Comparison of ENCODE assay signal across 4 worm cellular contexts in genomic region chrX:10555189-10555964, ce11.
A peak's percentile ranks its signal among the peaks of the same experiment; 100 is the strongest.
TF ChIP-seq lines count a peak whose summit lies in the region.

syd-2 (minus strand) TSS chrX:10555239.

TF ChIP-seq in whole organism, L2 larva, 48 proteins besides CTCF, POLR2A, EP300 and RAD21 (continues in another document):
- no peak for TF ChIP-seq ztf-1 (GFP tag; conservative IDR thresholded peaks at IDR 0.05; lab: Robert Waterston, UW)
- TF ChIP-seq nhr-23 (tag; optimal IDR thresholded peaks at IDR 0.05; lab: Kevin White, UChicago), result no peak
- peak; percentile 65 for TF ChIP-seq egl-27 (tag; optimal IDR thresholded peaks at IDR 0.05; lab: Kevin White, UChicago)
- TF ChIP-seq lsy-2 (tag; optimal IDR thresholded peaks at IDR 0.05; lab: Kevin White, UChicago), result peak; percentile 56 to 69
- peak; percentile 80 for TF ChIP-seq C34F6.9 (tag; optimal IDR thresholded peaks at IDR 0.05; lab: Kevin White, UChicago)
- no peak for TF ChIP-seq nhr-10 (tag; optimal IDR thresholded peaks at IDR 0.05; lab: Kevin White, UChicago)
- TF ChIP-seq nhr-77 (tag; optimal IDR thresholded peaks at IDR 0.05; lab: Kevin White, UChicago), result peak; percentile 20
- TF ChIP-seq ztf-11 (tag; optimal IDR thresholded peaks at IDR 0.05; lab: Kevin White, UChicago), result no peak
- peak; percentile 8 for TF ChIP-seq ceh-82 (tag; optimal IDR thresholded peaks at IDR 0.05; lab: Kevin White, UChicago)
- TF ChIP-seq fos-1 (tag; optimal IDR thresholded peaks at IDR 0.05; lab: Kevin White, UChicago), result peak; percentile 65
- TF ChIP-seq lin-11 (tag; optimal IDR thresholded peaks at IDR 0.05; lab: Kevin White, UChicago), result peak; percentile 67
- TF ChIP-seq aly-2 (tag; optimal IDR thresholded peaks at IDR 0.05; lab: Kevin White, UChicago), result no peak
- TF ChIP-seq ZK546.5 (tag; optimal IDR thresholded peaks at IDR 0.05; lab: Kevin White, UChicago), result no peak
- no peak for TF ChIP-seq dmd-4 (tag; optimal IDR thresholded peaks at IDR 0.05; lab: Kevin White, UChicago)
- peak; percentile 33 for TF ChIP-seq sma-3 (GFP tag; optimal IDR thresholded peaks at IDR 0.05; lab: Kevin White, UChicago)
- TF ChIP-seq mab-5 (tag; optimal IDR thresholded peaks at IDR 0.05; lab: Kevin White, UChicago), result peak; percentile 67
- peak; percentile 54 for TF ChIP-seq sma-9 (GFP tag; optimal IDR thresholded peaks at IDR 0.05; lab: Kevin White, UChicago)
- TF ChIP-seq sma-9 (tag; optimal IDR thresholded peaks at IDR 0.05; lab: Kevin White, UChicago), result no peak
- TF ChIP-seq ceh-16 (tag; optimal IDR thresholded peaks at IDR 0.05; lab: Kevin White, UChicago), result peak; percentile 54
- TF ChIP-seq ama-1 (optimal IDR thresholded peaks at IDR 0.05; lab: Kevin White, UChicago), result no peak
- peak; percentile 93 for TF ChIP-seq nhr-129 (tag; optimal IDR thresholded peaks at IDR 0.05; lab: Kevin White, UChicago)
- peak; percentile 18 for TF ChIP-seq nhr-6 (tag; optimal IDR thresholded peaks at IDR 0.05; lab: Kevin White, UChicago)
- TF ChIP-seq nhr-12 (tag; optimal IDR thresholded peaks at IDR 0.05; lab: Kevin White, UChicago), result no peak
- TF ChIP-seq lin-39 (tag; optimal IDR thresholded peaks at IDR 0.05; lab: Kevin White, UChicago), result peak; percentile 81

TF ChIP-seq in whole organism, L4 larva, 104 proteins besides CTCF, POLR2A, EP300 and RAD21 (continues in another document):
- TF ChIP-seq T26A8.4 (GFP tag; IDR thresholded peaks at IDR 0.05; lab: Robert Waterston, UW), result 0 out of 2 replicates have a peak, but pooled peaks have one; percentile 56
- TF ChIP-seq zip-2 (tag; optimal IDR thresholded peaks at IDR 0.05; lab: Kevin White, UChicago), result no peak
- TF ChIP-seq nhr-48 (tag; optimal IDR thresholded peaks at IDR 0.05; lab: Kevin White, UChicago), result peak; percentile 49
- peak; percentile 6 for TF ChIP-seq dve-1 (tag; optimal IDR thresholded peaks at IDR 0.05; lab: Kevin White, UChicago; ENCODE audit: insufficient read depth)
- peak; percentile 78 for TF ChIP-seq set-16 (GFP tag; IDR thresholded peaks at IDR 0.05; lab: Robert Waterston, UW)
- peak; percentile 56 for TF ChIP-seq dmd-6 (GFP tag; IDR thresholded peaks at IDR 0.05; lab: Robert Waterston, UW)
- TF ChIP-seq zag-1 (tag; optimal IDR thresholded peaks at IDR 0.05; lab: Kevin White, UChicago), result no peak
- peak in 1 of 2 experiments; percentile 46 for TF ChIP-seq daf-16 (GFP tag; optimal IDR thresholded peaks at IDR 0.05; lab: Kevin White, UChicago)
- peak; percentile 56 for TF ChIP-seq daf-16 (tag; optimal IDR thresholded peaks at IDR 0.05; lab: Kevin White, UChicago)
- TF ChIP-seq ztf-7 (tag; optimal IDR thresholded peaks at IDR 0.05; lab: Kevin White, UChicago), result peak; percentile 1
- TF ChIP-seq ceh-62 (tag; optimal IDR thresholded peaks at IDR 0.05; lab: Kevin White, UChicago), result no peak
- TF ChIP-seq nhr-10 (tag; optimal IDR thresholded peaks at IDR 0.05; lab: Kevin White, UChicago), result no peak
- TF ChIP-seq madf-5 (GFP tag; IDR thresholded peaks at IDR 0.05; lab: Robert Waterston, UW), result no peak
- peak; percentile 63 for TF ChIP-seq ceh-28 (tag; optimal IDR thresholded peaks at IDR 0.05; lab: Kevin White, UChicago)
- TF ChIP-seq hif-1 (tag; optimal IDR thresholded peaks at IDR 0.05; lab: Kevin White, UChicago), result peak in 1 of 2 experiments; percentile 42
- 0 out of 2 replicates have a peak, but pooled peaks have one; percentile 46 for TF ChIP-seq nhr-42 (GFP tag; IDR thresholded peaks at IDR 0.05; lab: Robert Waterston, UW)
- TF ChIP-seq ztf-11 (tag; optimal IDR thresholded peaks at IDR 0.05; lab: Kevin White, UChicago), result no peak
- peak; percentile 34 for TF ChIP-seq mxl-3 (GFP tag; optimal IDR thresholded peaks at IDR 0.05; lab: Kevin White, UChicago)
- peak; percentile 77 for TF ChIP-seq hmg-1.1 (GFP tag; IDR thresholded peaks at IDR 0.05; lab: Robert Waterston, UW)
- TF ChIP-seq mdl-1 (tag; optimal IDR thresholded peaks at IDR 0.05; lab: Kevin White, UChicago), result peak; percentile 57 to 84
- TF ChIP-seq ceh-20 (GFP tag; IDR thresholded peaks at IDR 0.05; lab: Robert Waterston, UW), result peak; percentile 56; the same call in 1 of the 2 replicates
- no peak for TF ChIP-seq egl-27 (tag; optimal IDR thresholded peaks at IDR 0.05; lab: Kevin White, UChicago)
- TF ChIP-seq fkh-10 (GFP tag; optimal IDR thresholded peaks at IDR 0.05; lab: Kevin White, UChicago), result peak; percentile 85

TF ChIP-seq in whole organism, late embryonic, 69 proteins besides CTCF, POLR2A, EP300 and RAD21 (continues in another document):
- peak; percentile 61 for TF ChIP-seq unc-55 (GFP tag; optimal IDR thresholded peaks at IDR 0.05; lab: Kevin White, UChicago)
- TF ChIP-seq madf-2 (tag; optimal IDR thresholded peaks at IDR 0.05; lab: Kevin White, UChicago), result peak; percentile 45
- no peak for TF ChIP-seq mec-3 (tag; optimal IDR thresholded peaks at IDR 0.05; lab: Kevin White, UChicago; ENCODE audit: borderline replicate concordance)
- TF ChIP-seq ahr-1 (tag; optimal IDR thresholded peaks at IDR 0.05; lab: Kevin White, UChicago), result peak; percentile 22
- peak; percentile 50 for TF ChIP-seq C08G9.2 (tag; optimal IDR thresholded peaks at IDR 0.05; lab: Kevin White, UChicago)
- peak; percentile 92 for TF ChIP-seq ceh-18 (tag; optimal IDR thresholded peaks at IDR 0.05; lab: Kevin White, UChicago)
- no peak for TF ChIP-seq lin-11 (tag; optimal IDR thresholded peaks at IDR 0.05; lab: Kevin White, UChicago)
- peak; percentile 34 for TF ChIP-seq sox-2 (GFP tag; IDR thresholded peaks at IDR 0.05; lab: Robert Waterston, UW)
- peak; percentile 19 for TF ChIP-seq dve-1 (tag; optimal IDR thresholded peaks at IDR 0.05; lab: Kevin White, UChicago)
- no peak for TF ChIP-seq ceh-45 (GFP tag; IDR thresholded peaks at IDR 0.05; lab: Robert Waterston, UW)
- peak; percentile 89 for TF ChIP-seq nfya-1 (tag; optimal IDR thresholded peaks at IDR 0.05; lab: Kevin White, UChicago)
- TF ChIP-seq unc-86 (tag; optimal IDR thresholded peaks at IDR 0.05; lab: Kevin White, UChicago), result no peak
- no peak for TF ChIP-seq ama-1 (optimal IDR thresholded peaks at IDR 0.05; lab: Kevin White, UChicago)
- peak; percentile 3 for TF ChIP-seq ceh-24 (tag; optimal IDR thresholded peaks at IDR 0.05; lab: Kevin White, UChicago)
- TF ChIP-seq lim-6 (tag; optimal IDR thresholded peaks at IDR 0.05; lab: Kevin White, UChicago), result no peak
- TF ChIP-seq ceh-9 (tag; optimal IDR thresholded peaks at IDR 0.05; lab: Kevin White, UChicago), result no peak
- no peak for TF ChIP-seq pha-4 (tag; optimal IDR thresholded peaks at IDR 0.05; lab: Kevin White, UChicago)
- TF ChIP-seq ceh-6 (GFP tag; optimal IDR thresholded peaks at IDR 0.05; lab: Kevin White, UChicago), result no peak
- TF ChIP-seq pros-1 (tag; optimal IDR thresholded peaks at IDR 0.05; lab: Kevin White, UChicago), result peak; percentile 60
- TF ChIP-seq ttx-3 (tag; optimal IDR thresholded peaks at IDR 0.05; lab: Kevin White, UChicago), result peak; percentile 4
- TF ChIP-seq ceh-48 (tag; optimal IDR thresholded peaks at IDR 0.05; lab: Kevin White, UChicago), result peak; percentile 73
- TF ChIP-seq hlh-15 (tag; optimal IDR thresholded peaks at IDR 0.05; lab: Kevin White, UChicago), result no peak
- no peak for TF ChIP-seq elt-4 (tag; optimal IDR thresholded peaks at IDR 0.05; lab: Kevin White, UChicago)
- no peak for TF ChIP-seq zip-5 (tag; optimal IDR thresholded peaks at IDR 0.05; lab: Kevin White, UChicago)
- TF ChIP-seq nhr-11 (tag; optimal IDR thresholded peaks at IDR 0.05; lab: Kevin White, UChicago), result no peak
- TF ChIP-seq hlh-8 (tag; optimal IDR thresholded peaks at IDR 0.05; lab: Kevin White, UChicago), result peak; percentile 33
- TF ChIP-seq unc-42 (tag; optimal IDR thresholded peaks at IDR 0.05; lab: Kevin White, UChicago), result peak; percentile 83

TF ChIP-seq in whole organism, mixed stage, embryonic, 35 proteins besides CTCF, POLR2A, EP300 and RAD21 (continues in another document):
- TF ChIP-seq unc-120 (tag; optimal IDR thresholded peaks at IDR 0.05; lab: Kevin White, UChicago; ENCODE audit: poor library complexity, severe bottlenecking) (peak; percentile 93), drap-1 (GFP tag; optimal IDR thresholded peaks at IDR 0.05; lab: Kevin White, UChicago) (peak; percentile 82), nhr-2 (tag; optimal IDR thresholded peaks at IDR 0.05; lab: Kevin White, UChicago) (peak; percentile 99), sptf-1 (tag; optimal IDR thresholded peaks at IDR 0.05; lab: Kevin White, UChicago) (peak; percentile 83), nhr-76 (tag; optimal IDR thresholded peaks at IDR 0.05; lab: Kevin White, UChicago) (no peak), nhr-28 (tag; optimal IDR thresholded peaks at IDR 0.05; lab: Kevin White, UChicago) (no peak), sem-2 (GFP tag; optimal IDR thresholded peaks at IDR 0.05; lab: Kevin White, UChicago) (peak; percentile 39), lin-32 (GFP tag; optimal IDR thresholded peaks at IDR 0.05; lab: Kevin White, UChicago) (no peak), lsy-2 (tag; optimal IDR thresholded peaks at IDR 0.05; lab: Kevin White, UChicago) (peak; percentile 15), ceh-43 (GFP tag; optimal IDR thresholded peaks at IDR 0.05; lab: Kevin White, UChicago) (no peak), blmp-1 (tag; optimal IDR thresholded peaks at IDR 0.05; lab: Kevin White, UChicago) (no peak), ces-1 (GFP tag; optimal IDR thresholded peaks at IDR 0.05; lab: Kevin White, UChicago) (peak; percentile 56), M03D4.4 (tag; optimal IDR thresholded peaks at IDR 0.05; lab: Kevin White, UChicago) (peak; percentile 62), mab-5 (tag; optimal IDR thresholded peaks at IDR 0.05; lab: Kevin White, UChicago) (no peak), ceh-83 (GFP tag; optimal IDR thresholded peaks at IDR 0.05; lab: Kevin White, UChicago) (no peak), ztf-11 (tag; optimal IDR thresholded peaks at IDR 0.05; lab: Kevin White, UChicago) (peak; percentile 64), cnd-1 (tag; optimal IDR thresholded peaks at IDR 0.05; lab: Kevin White, UChicago) (peak; percentile 81), zip-8 (tag; optimal IDR thresholded peaks at IDR 0.05; lab: Kevin White, UChicago) (no peak), bed-3 (GFP tag; optimal IDR thresholded peaks at IDR 0.05; lab: Kevin White, UChicago) (no peak), ceh-39 (tag; optimal IDR thresholded peaks at IDR 0.05; lab: Kevin White, UChicago) (peak; percentile 37), snpc-4 (tag; optimal IDR thresholded peaks at IDR 0.05; lab: Kevin White, UChicago) (no peak), tbx-8 (GFP tag; optimal IDR thresholded peaks at IDR 0.05; lab: Kevin White, UChicago) (peak; percentile 9), lin-13 (tag; optimal IDR thresholded peaks at IDR 0.05; lab: Kevin White, UChicago) (peak; percentile 28), flh-1 (GFP tag; optimal IDR thresholded peaks at IDR 0.05; lab: Kevin White, UChicago) (no peak), unc-62 (GFP tag; optimal IDR thresholded peaks at IDR 0.05; lab: Kevin White, UChicago) (peak; percentile 68), nhr-237 (tag; optimal IDR thresholded peaks at IDR 0.05; lab: Kevin White, UChicago) (no peak), hlh-1 (tag; optimal IDR thresholded peaks at IDR 0.05; lab: Kevin White, UChicago) (peak; percentile 54), mep-1 (tag; optimal IDR thresholded peaks at IDR 0.05; lab: Kevin White, UChicago) (peak; percentile 79), elt-3 (tag; optimal IDR thresholded peaks at IDR 0.05; lab: Kevin White, UChicago) (no peak), unc-39 (tag; optimal IDR thresholded peaks at IDR 0.05; lab: Kevin White, UChicago) (peak; percentile 2)
